Worm (Caenorhabditis elegans) whole organism, L3 larva: Measurements from ENCODE around the gene R09A8.2.

Experiments
- ceh-28 ChIP-seq: fragments of 150-350 bp; optimal IDR thresholded peaks from 2 replicates; lab custom pipeline; 2014; ENCODE audit warnings: missing biosample characterization, missing genetic modification reagents, missing genetic modification characterization
- elt-1 ChIP-seq: fragments of 150-350 bp; optimal IDR thresholded peaks from 2 replicates; lab custom pipeline; 2014; ENCODE audit warnings: missing biosample characterization, missing genetic modification characterization
- elt-2 ChIP-seq: sonication (generic microtip); optimal IDR thresholded peaks from 2 replicates; lab custom pipeline; 2016; ENCODE audit warnings: missing genetic modification reagents, mild to moderate bottlenecking, missing genetic modification characterization, missing compliant biosample characterization
- eor-1 ChIP-seq, 2 experiments: fragments of 150-350 bp; optimal IDR thresholded peaks; 2 replicates each; lab custom pipeline; 2014 to 2018; ENCODE audit warnings: missing biosample characterization in 2 of 2, missing genetic modification characterization in 2 of 2
- fos-1 ChIP-seq: fragments of 150-350 bp; optimal IDR thresholded peaks from 2 replicates; lab custom pipeline; 2014; ENCODE audit warnings: missing biosample characterization, missing genetic modification characterization
- mml-1 ChIP-seq: fragments of 150-350 bp; sonication (generic microtip); optimal IDR thresholded peaks from 3 replicates; lab custom pipeline; 2014; ENCODE audit warnings: missing biosample characterization, missing genetic modification characterization
- nfya-1 ChIP-seq: sonication (generic microtip); optimal IDR thresholded peaks from 2 replicates; lab custom pipeline; 2017; ENCODE audit warnings: missing genetic modification characterization, mild to moderate bottlenecking, missing compliant biosample characterization, antibody characterized with exemption, moderate library complexity; ENCODE audit not compliant: insufficient read depth
- nhr-11 ChIP-seq: fragments of 150-350 bp; optimal IDR thresholded peaks from 2 replicates; lab custom pipeline; 2014; ENCODE audit warnings: missing biosample characterization, missing genetic modification characterization
- nhr-23 ChIP-seq: fragments of 150-350 bp; optimal IDR thresholded peaks from 2 replicates; lab custom pipeline; 2014; ENCODE audit warnings: missing biosample characterization, missing genetic modification reagents, missing genetic modification characterization
- nhr-28 ChIP-seq: fragments of 150-350 bp; optimal IDR thresholded peaks from 2 replicates; lab custom pipeline; 2014; ENCODE audit warnings: missing biosample characterization, missing genetic modification characterization
- pqm-1 ChIP-seq: fragments of 150-350 bp; optimal IDR thresholded peaks from 2 replicates; lab custom pipeline; 2017; ENCODE audit warnings: missing biosample characterization, missing genetic modification characterization, inconsistent platforms
- snpc-4 ChIP-seq: fragments of 150-350 bp; optimal IDR thresholded peaks from 2 replicates; lab custom pipeline; 2014; ENCODE audit warnings: missing biosample characterization, missing genetic modification characterization
- zag-1 ChIP-seq: fragments of 150-350 bp; optimal IDR thresholded peaks from 2 replicates; lab custom pipeline; 2014; ENCODE audit warnings: missing biosample characterization, missing genetic modification characterization
- ztf-11 ChIP-seq: fragments of 150-350 bp; optimal IDR thresholded peaks from 2 replicates; lab custom pipeline; 2014; ENCODE audit warnings: missing biosample characterization, missing genetic modification characterization

The R09A8.2 gene

DNA sequence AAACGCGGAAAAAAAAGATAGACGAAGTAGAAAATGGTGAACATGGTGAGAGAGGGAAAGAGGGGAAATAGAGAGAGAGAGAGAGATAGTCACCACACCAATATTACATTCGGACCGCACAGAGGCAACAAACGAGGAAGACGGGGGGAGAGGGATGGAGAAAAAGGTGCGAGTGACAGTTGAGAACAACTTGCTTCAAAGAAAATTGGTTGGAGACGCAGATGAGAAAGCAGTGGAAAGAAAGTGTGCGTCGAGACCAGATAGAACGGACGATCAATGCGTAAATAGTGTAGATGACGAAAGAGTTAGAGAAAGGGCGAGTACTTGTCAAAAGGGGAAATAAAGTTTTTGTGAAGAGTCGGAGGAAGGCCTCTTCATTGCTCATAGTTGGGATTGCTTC is 51.1 kb downstream of the R09A8.2 start (continued):
- no peak for TF ChIP-seq fos-1 (tag; lab: Kevin White, UChicago)
- TF ChIP-seq eor-1 (tag; optimal IDR thresholded peaks at IDR 0.05; lab: Kevin White, UChicago): no peak
- no peak for TF ChIP-seq zag-1
- TF ChIP-seq snpc-4 (tag; lab: Kevin White, UChicago): peak; percentile 10
- no peak for TF ChIP-seq nhr-28 (tag; lab: Kevin White, UChicago)

DNA sequence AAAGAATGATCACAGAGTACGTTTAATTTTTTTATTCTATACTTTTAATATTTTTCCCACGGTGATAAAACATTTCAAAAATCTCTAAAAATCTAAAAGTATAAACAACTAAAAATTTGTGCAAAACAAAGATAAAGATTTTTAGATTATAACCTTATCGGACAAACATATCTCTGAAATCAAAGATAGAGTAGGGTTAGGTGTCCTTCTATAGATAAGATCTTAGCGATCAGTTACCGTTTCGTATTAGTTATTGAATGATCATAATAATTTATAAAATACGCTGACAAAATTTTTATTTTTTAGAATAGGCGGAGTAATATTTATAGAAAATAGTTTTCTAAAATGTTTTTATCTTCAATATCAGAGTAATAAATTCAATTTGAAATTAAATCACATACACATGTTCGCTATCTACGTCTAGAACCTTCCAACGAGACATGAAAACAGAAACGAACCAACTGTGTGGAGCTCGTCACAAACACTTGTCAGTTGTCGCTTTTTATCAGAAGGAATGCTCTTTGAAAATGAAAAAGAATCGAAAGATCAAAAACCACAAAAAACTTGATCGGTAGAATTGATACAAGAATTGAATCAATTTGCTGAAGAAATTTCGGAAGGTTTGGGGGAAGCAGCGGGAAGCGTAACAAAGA is 52.5 kb downstream of the R09A8.2 start:
- peak; percentile 28 for TF ChIP-seq nfya-1 (tag; lab: Kevin White, UChicago)
- no peak for TF ChIP-seq mml-1 (tag; lab: Kevin White, UChicago)
- peak; percentile 100 for TF ChIP-seq elt-1 (tag; lab: Kevin White, UChicago)
- TF ChIP-seq ceh-28 (tag; lab: Kevin White, UChicago): no peak
- peak; percentile 48 for TF ChIP-seq nhr-23
- peak; percentile 84 for TF ChIP-seq elt-2
- TF ChIP-seq ztf-11 (tag; lab: Kevin White, UChicago): no peak
- TF ChIP-seq pqm-1 (tag; lab: Kevin White, UChicago): peak; percentile 6
- peak; percentile 18 for TF ChIP-seq nhr-11 (tag; lab: Kevin White, UChicago)
